Fruit fly (Drosophila melanogaster): Measurements from ENCODE around the gene FER.

The FER gene

DNA sequence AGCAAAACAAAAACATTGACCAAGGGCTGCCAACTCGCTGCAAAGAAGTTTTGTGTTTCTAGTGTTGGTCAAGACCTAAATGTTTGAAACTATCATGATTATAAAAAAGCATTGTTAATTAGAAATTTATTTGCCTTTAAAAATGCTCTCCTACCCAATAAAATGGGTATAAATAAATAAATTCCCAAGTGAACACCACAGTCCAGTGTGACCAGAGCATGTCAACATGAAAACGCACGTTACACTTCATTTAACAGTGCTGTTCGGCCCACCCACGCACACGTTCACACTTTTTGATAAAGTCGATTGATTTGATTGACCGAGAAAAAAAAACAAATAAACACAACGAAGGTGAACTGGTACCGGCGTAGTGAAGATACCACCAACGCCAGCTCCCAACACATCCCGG lies 9.8 kb upstream of the FER start, which contains the start of the genes CG9356, BBIP1 and CG8135 (continued):
- peak; percentile 45 for TF ChIP-seq CG3838 (GFP tag; optimal IDR thresholded peaks at IDR 0.05)
- peak; percentile 73 for TF ChIP-seq E2f2 (GFP tag; IDR thresholded peaks at IDR 0.05)
- TF ChIP-seq eyg (GFP tag; optimal IDR thresholded peaks at IDR 0.05) = peak; percentile 64
- peak; percentile 56 for TF ChIP-seq lmd (GFP tag; IDR thresholded peaks at IDR 0.05)
- TF ChIP-seq nerfin-2 (GFP tag; IDR thresholded peaks at IDR 0.05; ENCODE audit: partially characterized antibody) = no peak
- peak; percentile 84 for TF ChIP-seq CG30403 (GFP tag; optimal IDR thresholded peaks at IDR 0.05)
- TF ChIP-seq zen2 (GFP tag; IDR thresholded peaks at IDR 0.05; ENCODE audit: partially characterized antibody) = no peak
- TF ChIP-seq sima (GFP tag; optimal IDR thresholded peaks at IDR 0.05) = peak; percentile 61
- peak; percentile 45 for TF ChIP-seq esg (GFP tag; conservative IDR thresholded peaks at IDR 0.05)
- TF ChIP-seq caup (GFP tag; optimal IDR thresholded peaks at IDR 0.05; ENCODE audit: severe bottlenecking) = peak; percentile 59
- TF ChIP-seq CG7556 (GFP tag; optimal IDR thresholded peaks at IDR 0.05) = peak; percentile 66
- peak; percentile 41; the same call in 1 of the 3 replicates for TF ChIP-seq Optix (GFP tag; IDR thresholded peaks at IDR 0.05)
- TF ChIP-seq YL-1 (GFP tag; optimal IDR thresholded peaks at IDR 0.05) = peak; percentile 96
- no peak for TF ChIP-seq CG16779 (GFP tag; IDR thresholded peaks at IDR 0.05)
- TF ChIP-seq CG14710 (tag; optimal IDR thresholded peaks at IDR 0.05) = peak; percentile 90
- peak; percentile 57 for TF ChIP-seq Atf-2 (GFP tag; optimal IDR thresholded peaks at IDR 0.05)
- TF ChIP-seq mirr (GFP tag; optimal IDR thresholded peaks at IDR 0.05) = peak; percentile 70
- TF ChIP-seq sob (GFP tag; IDR thresholded peaks at IDR 0.05) = peak; percentile 68; the same call in 1 of the 2 replicates
- peak; percentile 50 for TF ChIP-seq Scr (GFP tag; IDR thresholded peaks at IDR 0.05; ENCODE audit: partially characterized antibody)
- peak; percentile 25 for TF ChIP-seq cg (GFP tag; optimal IDR thresholded peaks at IDR 0.05)
- peak; percentile 60; the same call in 2 of the 3 replicates for TF ChIP-seq tgo (GFP tag; IDR thresholded peaks at IDR 0.05)
- no peak for TF ChIP-seq gsb-n (tag; optimal IDR thresholded peaks at IDR 0.05)
- peak; percentile 71 for TF ChIP-seq Camta (GFP tag; optimal IDR thresholded peaks at IDR 0.05)
- TF ChIP-seq CG10147 (GFP tag; optimal IDR thresholded peaks at IDR 0.05) = no peak
- TF ChIP-seq Deaf1 (tag; optimal IDR thresholded peaks at IDR 0.05) = no peak
- TF ChIP-seq sna (GFP tag; IDR thresholded peaks at IDR 0.05; ENCODE audit: partially characterized antibody) = no peak
- TF ChIP-seq CG14050 (GFP tag; IDR thresholded peaks at IDR 0.05) = peak; percentile 41; the same call in 2 of the 3 replicates
- TF ChIP-seq CG17359 (tag; optimal IDR thresholded peaks at IDR 0.05) = peak; percentile 79
- TF ChIP-seq CG18476 (GFP tag; optimal IDR thresholded peaks at IDR 0.05) = peak; percentile 71
- no peak for TF ChIP-seq CG17912 (GFP tag; optimal IDR thresholded peaks at IDR 0.05)
- peak; percentile 59 for TF ChIP-seq Spps (tag; optimal IDR thresholded peaks at IDR 0.05)
- TF ChIP-seq GATAe (GFP tag; conservative IDR thresholded peaks at IDR 0.05) = no peak
- 0 out of 3 replicates have a peak, but pooled peaks have one; percentile 35 for TF ChIP-seq so (GFP tag; IDR thresholded peaks at IDR 0.05)
- peak; percentile 75 for TF ChIP-seq Six4 (GFP tag; optimal IDR thresholded peaks at IDR 0.05)
- TF ChIP-seq CG7372 (GFP tag; IDR thresholded peaks at IDR 0.05) = peak; percentile 44
- TF ChIP-seq Eip74EF (GFP tag; optimal IDR thresholded peaks at IDR 0.05) = no peak
- peak; percentile 92 for TF ChIP-seq lilli (GFP tag; optimal IDR thresholded peaks at IDR 0.05)
- TF ChIP-seq CG6654 (GFP tag; optimal IDR thresholded peaks at IDR 0.05) = no peak
- peak; percentile 54 for TF ChIP-seq CG3163 (GFP tag; optimal IDR thresholded peaks at IDR 0.05)
- TF ChIP-seq kay (GFP tag; optimal IDR thresholded peaks at IDR 0.05) = peak; percentile 57
- no peak for TF ChIP-seq CG42726 (GFP tag; IDR thresholded peaks at IDR 0.05; ENCODE audit: partially characterized antibody)
- no peak for TF ChIP-seq Jarid2 (GFP tag; optimal IDR thresholded peaks at IDR 0.05)
- no peak; the same call in 2 of the 3 replicates for TF ChIP-seq croc (GFP tag; conservative IDR thresholded peaks at IDR 0.05)
- TF ChIP-seq ab (GFP tag; optimal IDR thresholded peaks at IDR 0.05) = no peak
- peak; percentile 0 for TF ChIP-seq CG4328 (GFP tag; optimal IDR thresholded peaks at IDR 0.05)
- peak; percentile 92 for TF ChIP-seq stwl (tag; optimal IDR thresholded peaks at IDR 0.05)
- no peak for TF ChIP-seq CG14860 (GFP tag; IDR thresholded peaks at IDR 0.05; ENCODE audit: partially characterized antibody)
- TF ChIP-seq Dfd (GFP tag; optimal IDR thresholded peaks at IDR 0.05) = no peak
- peak; percentile 80 for TF ChIP-seq CG34422 (GFP tag; IDR thresholded peaks at IDR 0.05)
- TF ChIP-seq CG3847 (GFP tag; IDR thresholded peaks at IDR 0.05) = peak; percentile 87

All from whole organism, embryonic.